Fruit fly (Drosophila melanogaster): Measurements from ENCODE around the gene CG9988.

dm6 chr3R:28603561-28603960 is 32.6 kb upstream of the CG9988 start:
- no peak for TF ChIP-seq sc (optimal IDR thresholded peaks at IDR 0.05)
- no peak for TF ChIP-seq sc (GFP tag; optimal IDR thresholded peaks at IDR 0.05)
- TF ChIP-seq Dll (GFP tag; IDR thresholded peaks at IDR 0.05; ENCODE audit: partially characterized antibody) = no peak
- no peak for TF ChIP-seq Pdp1 (GFP tag; optimal IDR thresholded peaks at IDR 0.05)
- no peak for TF ChIP-seq CG4360 (GFP tag; IDR thresholded peaks at IDR 0.05)

Data from whole organism, embryonic.